Worm (Caenorhabditis elegans): ENCODE data around the gene C09F9.2.

Gene C09F9.2

ce11 chrII:14695201-14695600 lies 10.1 kb upstream of the C09F9.2 start, which contains the start of gene K02B7.3:
K02B7.3 (minus strand) TSS chrII:14695301.
- TF ChIP-seq T22C8.4 (GFP tag; IDR thresholded peaks at IDR 0.05), result no peak
- no peak for TF ChIP-seq ref-1 (GFP tag; conservative IDR thresholded peaks at IDR 0.05)
- no peak for TF ChIP-seq cog-1 (tag; optimal IDR thresholded peaks at IDR 0.05)
- no peak for TF ChIP-seq ztf-23 (GFP tag; IDR thresholded peaks at IDR 0.05)
- no peak for TF ChIP-seq med-1 (GFP tag; optimal IDR thresholded peaks at IDR 0.05; ENCODE audit: insufficient read depth)
- TF ChIP-seq ztf-29 (GFP tag; IDR thresholded peaks at IDR 0.05), result no peak
- TF ChIP-seq flt-1 (GFP tag; IDR thresholded peaks at IDR 0.05), result no peak
- TF ChIP-seq klf-2 (GFP tag; conservative IDR thresholded peaks at IDR 0.05), result no peak
- no peak for TF ChIP-seq tab-1 (GFP tag; IDR thresholded peaks at IDR 0.05)

ce11 chrII:14698057-14698456 lies 7.3 kb upstream of the C09F9.2 start, which contains the start of gene C09F9.1:
C09F9.1 (plus strand) TSS chrII:14698357.
- TF ChIP-seq T22C8.4 (GFP tag; IDR thresholded peaks at IDR 0.05), result no peak

- no peak for TF ChIP-seq med-1 (GFP tag; optimal IDR thresholded peaks at IDR 0.05; ENCODE audit: insufficient read depth)
- TF ChIP-seq ztf-23 (GFP tag; IDR thresholded peaks at IDR 0.05), result no peak
These were observed 5.2 kb upstream of the C09F9.2 start for ce11 chrII:14700096-14700495.

ce11 chrII:14701581-14701980 lies 3.7 kb upstream of the C09F9.2 start:
- no peak for TF ChIP-seq flt-1 (GFP tag; IDR thresholded peaks at IDR 0.05)
- no peak for TF ChIP-seq cog-1 (tag; optimal IDR thresholded peaks at IDR 0.05)
- no peak for TF ChIP-seq ztf-29 (GFP tag; IDR thresholded peaks at IDR 0.05)
- TF ChIP-seq T22C8.4 (GFP tag; IDR thresholded peaks at IDR 0.05), result no peak
- no peak for TF ChIP-seq ref-1 (GFP tag; conservative IDR thresholded peaks at IDR 0.05)
- TF ChIP-seq tab-1 (GFP tag; IDR thresholded peaks at IDR 0.05), result no peak
- no peak for TF ChIP-seq med-1 (GFP tag; optimal IDR thresholded peaks at IDR 0.05; ENCODE audit: insufficient read depth)
- TF ChIP-seq ztf-23 (GFP tag; IDR thresholded peaks at IDR 0.05), result no peak
- no peak for TF ChIP-seq klf-2 (GFP tag; conservative IDR thresholded peaks at IDR 0.05)

- TF ChIP-seq flt-1 (GFP tag; IDR thresholded peaks at IDR 0.05), result no peak
- TF ChIP-seq cog-1 (tag; optimal IDR thresholded peaks at IDR 0.05), result no peak
- TF ChIP-seq med-1 (GFP tag; optimal IDR thresholded peaks at IDR 0.05; ENCODE audit: insufficient read depth), result no peak
These were observed 1.9 kb upstream of the C09F9.2 start for ce11 chrII:14703232-14703926.

ce11 chrII:14704204-14704603 lies 1.1 kb upstream of the C09F9.2 start:
- TF ChIP-seq ref-1 (GFP tag; conservative IDR thresholded peaks at IDR 0.05), result no peak
- TF ChIP-seq cog-1 (tag; optimal IDR thresholded peaks at IDR 0.05), result no peak
- no peak for TF ChIP-seq tab-1 (GFP tag; IDR thresholded peaks at IDR 0.05)
- no peak for TF ChIP-seq T22C8.4 (GFP tag; IDR thresholded peaks at IDR 0.05)
- TF ChIP-seq flt-1 (GFP tag; IDR thresholded peaks at IDR 0.05), result no peak
- no peak for TF ChIP-seq med-1 (GFP tag; optimal IDR thresholded peaks at IDR 0.05; ENCODE audit: insufficient read depth)
- TF ChIP-seq ztf-29 (GFP tag; IDR thresholded peaks at IDR 0.05), result no peak

- 0 out of 2 replicates have a peak, but pooled peaks have one; percentile 24 for TF ChIP-seq flt-1 (GFP tag; IDR thresholded peaks at IDR 0.05)
- no peak for TF ChIP-seq klf-2 (GFP tag; conservative IDR thresholded peaks at IDR 0.05)
These were observed 641 bp downstream of the C09F9.2 start for ce11 chrII:14705956-14706355.

- no peak for TF ChIP-seq flt-1 (GFP tag; IDR thresholded peaks at IDR 0.05)
- TF ChIP-seq T22C8.4 (GFP tag; IDR thresholded peaks at IDR 0.05), result no peak
- TF ChIP-seq ref-1 (GFP tag; conservative IDR thresholded peaks at IDR 0.05), result no peak
- no peak for TF ChIP-seq ztf-29 (GFP tag; IDR thresholded peaks at IDR 0.05)
- TF ChIP-seq med-1 (GFP tag; optimal IDR thresholded peaks at IDR 0.05; ENCODE audit: insufficient read depth), result no peak
- no peak for TF ChIP-seq ztf-23 (GFP tag; IDR thresholded peaks at IDR 0.05)
- TF ChIP-seq cog-1 (tag; optimal IDR thresholded peaks at IDR 0.05), result no peak
- TF ChIP-seq klf-2 (GFP tag; conservative IDR thresholded peaks at IDR 0.05), result no peak
- no peak for TF ChIP-seq tab-1 (GFP tag; IDR thresholded peaks at IDR 0.05)
These were observed 1.2 kb downstream of the C09F9.2 start for ce11 chrII:14706479-14706878.

- no peak for TF ChIP-seq cog-1 (tag; optimal IDR thresholded peaks at IDR 0.05)
These were observed 22.8 kb downstream of the C09F9.2 start for ce11 chrII:14728119-14728518.

- no peak for TF ChIP-seq med-1 (GFP tag; optimal IDR thresholded peaks at IDR 0.05; ENCODE audit: insufficient read depth)
- TF ChIP-seq T22C8.4 (GFP tag; IDR thresholded peaks at IDR 0.05), result no peak
- no peak for TF ChIP-seq klf-2 (GFP tag; conservative IDR thresholded peaks at IDR 0.05)
- TF ChIP-seq tab-1 (GFP tag; IDR thresholded peaks at IDR 0.05), result no peak
- TF ChIP-seq flt-1 (GFP tag; IDR thresholded peaks at IDR 0.05), result no peak
- TF ChIP-seq ztf-23 (GFP tag; IDR thresholded peaks at IDR 0.05), result no peak
- no peak for TF ChIP-seq ztf-29 (GFP tag; IDR thresholded peaks at IDR 0.05)
- no peak for TF ChIP-seq cog-1 (tag; optimal IDR thresholded peaks at IDR 0.05)
These were observed 28.1 kb downstream of the C09F9.2 start, which contains the start of gene glna-1 for ce11 chrII:14733424-14733823. glna-1 (minus strand) TSS chrII:14733524.

ce11 chrII:14739143-14739542 lies 33.8 kb downstream of the C09F9.2 start, which contains the start of gene npr-34:
npr-34 (minus strand) TSS chrII:14739243.
- no peak for TF ChIP-seq ztf-23 (GFP tag; IDR thresholded peaks at IDR 0.05)
- no peak for TF ChIP-seq ref-1 (GFP tag; conservative IDR thresholded peaks at IDR 0.05)
- no peak for TF ChIP-seq tab-1 (GFP tag; IDR thresholded peaks at IDR 0.05)
- TF ChIP-seq med-1 (GFP tag; optimal IDR thresholded peaks at IDR 0.05; ENCODE audit: insufficient read depth), result no peak
- TF ChIP-seq klf-2 (GFP tag; conservative IDR thresholded peaks at IDR 0.05), result no peak
- TF ChIP-seq T22C8.4 (GFP tag; IDR thresholded peaks at IDR 0.05), result no peak
- no peak for TF ChIP-seq cog-1 (tag; optimal IDR thresholded peaks at IDR 0.05)
- TF ChIP-seq flt-1 (GFP tag; IDR thresholded peaks at IDR 0.05), result no peak
- TF ChIP-seq ztf-29 (GFP tag; IDR thresholded peaks at IDR 0.05), result no peak
